Fruit fly (Drosophila melanogaster): ENCODE data around the gene CG33296.
A peak's percentile ranks its signal among the peaks of the same experiment; 100 is the strongest.

CG33296 gene

DNA sequence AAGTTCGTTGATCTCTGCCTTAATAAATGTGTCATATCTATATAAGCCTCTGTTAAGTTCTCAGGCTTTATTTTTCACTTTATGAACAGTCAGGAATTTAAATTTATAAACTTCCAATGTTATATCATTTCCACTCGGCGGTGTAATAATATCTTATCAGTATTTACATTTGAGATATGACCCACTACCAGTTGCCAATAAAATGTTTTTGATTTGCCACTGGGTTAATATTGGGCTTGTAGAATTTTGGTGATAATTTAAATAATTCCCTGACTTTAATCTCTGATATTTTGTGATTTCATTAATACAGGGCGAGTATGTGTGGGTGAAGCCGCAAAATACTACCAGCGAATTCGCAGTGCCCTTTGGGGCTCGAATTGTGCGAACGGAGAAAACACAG lies 36.1 kb downstream of the CG33296 start:
- TF ChIP-seq Ets98B (GFP tag; IDR thresholded peaks at IDR 0.05) (no peak), rn (GFP tag; IDR thresholded peaks at IDR 0.05) (no peak), CG32121 (GFP tag; IDR thresholded peaks at IDR 0.05) (no peak), CG15710 (tag; optimal IDR thresholded peaks at IDR 0.05) (no peak), gl (tag; optimal IDR thresholded peaks at IDR 0.05) (no peak)

DNA sequence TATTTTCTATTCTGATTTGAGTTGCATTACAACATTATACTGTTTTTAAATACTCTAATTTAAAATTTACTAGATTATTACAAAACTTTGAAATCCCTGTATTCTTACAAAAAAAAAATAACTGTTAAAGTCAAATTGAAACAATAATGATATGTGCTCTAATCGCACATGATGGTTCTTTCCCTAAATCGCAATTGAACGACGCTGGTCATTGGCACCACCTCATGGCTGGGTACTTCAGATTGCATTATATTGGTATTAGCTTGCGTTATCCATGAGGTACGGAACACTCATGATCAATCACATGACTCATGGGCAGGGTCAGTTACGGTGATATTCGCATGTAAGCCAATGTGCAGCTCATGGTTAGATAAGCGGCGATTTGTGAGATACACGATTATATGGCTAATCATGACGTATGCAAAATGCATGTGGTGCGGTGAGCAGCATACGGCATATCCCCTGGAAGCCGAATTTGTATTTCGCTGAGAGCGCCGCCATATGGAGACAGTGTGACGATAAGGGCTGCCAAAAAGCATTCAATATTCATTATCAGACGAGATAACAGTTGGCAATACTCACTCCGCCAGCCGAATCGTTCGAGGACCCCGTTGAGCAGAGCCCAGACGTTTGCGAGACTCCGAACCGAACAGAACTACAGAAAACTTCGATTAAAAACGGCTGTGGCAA lies 38.2 kb downstream of the CG33296 start:
- TF ChIP-seq Pif1B (GFP tag; optimal IDR thresholded peaks at IDR 0.05) (no peak), CG10348 (GFP tag; IDR thresholded peaks at IDR 0.05) (no peak), Ets98B (GFP tag; IDR thresholded peaks at IDR 0.05) (no peak), CG34367 (tag; optimal IDR thresholded peaks at IDR 0.05) (no peak), EcR (GFP tag; optimal IDR thresholded peaks at IDR 0.05) (no peak), CG15710 (tag; optimal IDR thresholded peaks at IDR 0.05) (no peak), gl (tag; optimal IDR thresholded peaks at IDR 0.05) (no peak)

DNA sequence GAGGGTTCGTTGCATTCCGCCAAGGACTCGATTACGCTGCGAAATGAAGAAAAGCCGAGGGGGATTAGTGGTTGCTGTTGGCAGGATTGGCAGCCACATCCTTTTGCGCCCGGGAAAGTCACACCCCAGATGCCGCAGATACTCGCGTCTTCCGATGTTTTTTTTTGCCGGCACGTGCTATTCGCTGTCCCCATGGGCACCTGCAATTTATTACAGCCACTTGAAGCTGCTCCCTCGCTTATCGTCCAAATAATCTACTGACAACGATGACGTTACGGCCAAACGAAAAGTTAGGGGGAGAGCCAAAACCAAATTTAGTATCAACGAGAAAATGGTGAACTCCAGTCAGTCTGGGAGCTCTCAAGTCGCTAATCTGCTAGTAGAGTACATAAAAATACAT lies 39.5 kb downstream of the CG33296 start:
- no peak for TF ChIP-seq Pif1A (GFP tag; optimal IDR thresholded peaks at IDR 0.05)
- no peak for TF ChIP-seq CG13204 (GFP tag; optimal IDR thresholded peaks at IDR 0.05)
- TF ChIP-seq CG9948 (tag; optimal IDR thresholded peaks at IDR 0.05) = no peak
- TF ChIP-seq rn (GFP tag; IDR thresholded peaks at IDR 0.05) = no peak
- no peak for TF ChIP-seq CG10348 (GFP tag; IDR thresholded peaks at IDR 0.05)
- TF ChIP-seq CG12605 (GFP tag; IDR thresholded peaks at IDR 0.05) = no peak
- TF ChIP-seq CG8159 (tag; optimal IDR thresholded peaks at IDR 0.05) = no peak
- no peak for TF ChIP-seq D1 (tag; optimal IDR thresholded peaks at IDR 0.05)
- no peak for TF ChIP-seq CG17806 (tag; optimal IDR thresholded peaks at IDR 0.05)
- no peak for TF ChIP-seq Pif1B (GFP tag; optimal IDR thresholded peaks at IDR 0.05)
- no peak for TF ChIP-seq gl (tag; optimal IDR thresholded peaks at IDR 0.05)

DNA sequence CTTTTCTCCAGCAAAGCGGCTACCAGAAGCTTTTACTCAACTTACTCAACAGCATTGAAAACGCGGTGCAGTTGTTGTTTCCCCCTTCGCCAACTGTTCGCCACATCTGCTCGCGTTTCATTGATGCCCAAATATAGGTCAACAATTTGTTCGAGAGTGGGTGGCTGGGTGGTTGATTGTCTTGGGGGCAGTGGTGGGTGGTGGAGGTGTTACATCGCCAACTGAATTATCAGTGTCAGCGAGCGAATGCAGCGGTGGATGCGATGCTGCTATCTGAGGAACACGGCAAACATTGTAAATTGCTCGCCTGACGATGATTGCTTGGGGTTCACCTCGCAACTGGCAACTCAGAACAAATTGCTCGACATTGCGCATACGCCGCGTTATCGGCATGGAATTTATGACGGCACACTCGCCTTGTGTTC lies 40.7 kb downstream of the CG33296 start:
- no peak for TF ChIP-seq gl (tag; optimal IDR thresholded peaks at IDR 0.05)
- TF ChIP-seq rn (GFP tag; IDR thresholded peaks at IDR 0.05) = no peak
- no peak for TF ChIP-seq CG13204 (GFP tag; optimal IDR thresholded peaks at IDR 0.05)
- TF ChIP-seq CG34367 (tag; optimal IDR thresholded peaks at IDR 0.05) = no peak
- no peak for TF ChIP-seq Pif1A (GFP tag; optimal IDR thresholded peaks at IDR 0.05)
- TF ChIP-seq CG8301 (tag; optimal IDR thresholded peaks at IDR 0.05) = no peak

DNA sequence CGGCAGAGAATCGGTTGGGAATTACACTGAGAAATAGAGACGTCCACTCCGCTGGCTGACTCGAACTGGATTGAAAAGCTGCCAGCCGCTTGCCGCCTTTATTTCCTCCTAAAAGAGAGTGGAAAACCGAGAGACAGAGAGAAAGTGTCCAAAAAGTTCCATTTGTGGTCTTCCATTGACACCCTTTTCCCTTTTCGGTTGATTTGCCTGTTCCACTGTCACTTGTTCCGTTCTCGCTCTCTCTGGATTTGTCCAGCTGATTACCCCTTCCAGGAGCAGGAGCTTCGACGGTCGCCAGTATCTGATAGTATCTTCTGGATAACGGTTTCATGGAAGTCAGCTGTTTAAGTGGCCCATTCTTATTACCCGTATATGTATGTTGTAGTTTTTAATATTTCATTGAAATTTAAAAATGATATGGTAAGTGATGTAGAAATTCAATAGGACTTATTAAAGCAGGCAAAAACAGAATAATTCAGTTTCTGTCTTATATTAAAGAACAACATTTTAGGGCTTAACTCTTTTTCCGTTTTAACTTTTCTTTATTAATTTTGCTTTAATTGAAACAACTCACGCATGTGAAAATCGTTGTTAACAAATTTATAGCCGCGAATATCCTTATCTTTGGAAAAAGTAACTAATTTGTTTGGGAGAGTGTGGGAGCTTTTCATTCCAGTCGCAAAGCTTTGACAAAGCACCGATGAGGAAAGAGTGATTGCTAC lies 41.3 kb downstream of the CG33296 start, which contains the start of gene Slob:
TSS of gene Slob (minus strand) at position 51 of the 722 bp plus-strand sequence.
- TF ChIP-seq CG13204 (GFP tag; optimal IDR thresholded peaks at IDR 0.05) (no peak), CG8159 (tag; optimal IDR thresholded peaks at IDR 0.05) (peak; percentile 2)

DNA sequence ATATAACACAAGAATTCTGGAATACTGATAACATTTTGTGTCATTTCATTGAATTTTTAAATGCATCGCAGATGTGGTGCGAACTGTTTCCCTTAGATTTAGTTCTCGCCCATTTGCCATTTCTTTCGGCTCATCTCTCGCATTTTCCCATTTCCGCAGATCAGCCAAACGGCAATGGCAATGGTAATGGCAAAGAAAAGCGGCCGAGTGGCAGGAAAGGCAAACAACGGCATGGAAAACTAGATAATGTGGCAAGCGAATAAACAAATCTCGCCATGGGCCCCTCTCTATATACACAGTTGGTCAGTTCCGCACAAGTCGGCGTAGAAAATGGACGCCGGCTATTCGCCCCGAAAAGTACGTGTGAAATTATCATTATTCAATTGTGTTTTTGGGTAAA lies 50.7 kb downstream of the CG33296 start, which contains the start of gene Myo28B1:
TSS of gene Myo28B1 (plus strand) at position 301 of the 400 bp plus-strand sequence.
- TF ChIP-seq D1 (tag; optimal IDR thresholded peaks at IDR 0.05) (no peak), Ets98B (GFP tag; IDR thresholded peaks at IDR 0.05) (no peak), CG15710 (tag; optimal IDR thresholded peaks at IDR 0.05) (no peak), fd96Ca (GFP tag; IDR thresholded peaks at IDR 0.05) (no peak)
